ENCODE assay signal across 1 fruit fly cellular context in the genomic region with DNA sequence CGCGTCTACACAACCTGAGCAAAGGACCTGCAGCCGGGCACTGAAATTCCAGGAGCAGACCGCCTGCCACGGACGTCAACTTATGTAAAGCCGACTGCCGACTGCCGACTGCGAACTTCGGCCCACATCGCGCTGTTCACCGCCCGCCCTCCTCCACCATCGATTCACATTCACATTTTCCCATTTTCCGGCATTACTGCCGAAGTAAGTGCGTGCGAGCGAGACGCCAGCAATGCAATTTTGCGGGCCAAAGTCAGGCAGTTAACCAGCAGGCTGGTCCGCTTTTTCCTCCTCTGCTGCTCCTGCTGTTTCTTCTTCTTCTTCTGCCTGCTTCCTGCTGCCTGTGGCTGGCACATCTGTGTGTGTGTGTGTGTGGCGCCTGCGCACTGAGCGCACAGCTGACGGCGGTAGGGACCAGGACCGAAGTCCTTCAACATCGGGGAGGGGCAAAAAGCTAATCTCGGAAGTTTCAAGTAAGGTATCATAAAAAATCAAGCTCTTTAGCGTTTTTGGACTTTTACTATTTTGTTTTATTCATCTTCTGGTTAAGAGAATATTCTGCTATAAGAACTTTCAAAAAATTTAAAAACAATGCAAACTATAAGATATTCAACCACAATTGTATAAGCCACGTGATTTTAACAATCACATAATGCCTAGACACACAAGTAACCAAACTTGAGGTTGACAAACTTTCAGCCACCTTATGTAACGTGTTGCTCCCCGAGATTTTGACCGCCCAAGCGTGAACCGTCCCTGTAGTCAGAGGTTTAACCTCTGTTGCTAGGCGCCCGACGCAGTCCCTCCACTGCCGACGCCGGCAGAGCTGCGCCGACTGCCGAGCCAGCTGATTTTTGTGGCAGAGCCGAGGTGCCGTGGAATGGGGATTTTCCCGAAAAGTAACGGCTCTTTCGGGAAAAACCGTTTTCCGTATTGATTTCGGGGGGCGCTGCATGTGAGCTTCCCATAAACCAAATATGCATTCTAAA.
TF ChIP-seq lines count a peak whose summit lies in the region.

No protein-coding gene starts in this region.

TF ChIP-seq in whole organism, embryonic, 481 proteins besides CTCF, POLR2A, EP300 and RAD21 (continued from another document and continues in another):
- TF ChIP-seq E2f2 (GFP tag; IDR thresholded peaks at IDR 0.05; lab: Robert Waterston, UW) (no peak), ATbp (GFP tag; optimal IDR thresholded peaks at IDR 0.05; lab: Kevin White, UChicago) (no peak), CG10462 (GFP tag; optimal IDR thresholded peaks at IDR 0.05; lab: Kevin White, UChicago) (peak; percentile 10), p53 (GFP tag; optimal IDR thresholded peaks at IDR 0.05; lab: Kevin White, UChicago) (no peak), lmd (GFP tag; IDR thresholded peaks at IDR 0.05; lab: Robert Waterston, UW) (peak; percentile 57), dmrt99B (tag; optimal IDR thresholded peaks at IDR 0.05; lab: Kevin White, UChicago) (peak; percentile 57), aop (GFP tag; IDR thresholded peaks at IDR 0.05; lab: Robert Waterston, UW) (no peak), CG6272 (GFP tag; IDR thresholded peaks at IDR 0.05; lab: Robert Waterston, UW) (no peak), CG6765 (GFP tag; optimal IDR thresholded peaks at IDR 0.05; lab: Kevin White, UChicago) (peak; percentile 21), HmgZ (tag; optimal IDR thresholded peaks at IDR 0.05; lab: Kevin White, UChicago) (peak; percentile 21), h (optimal IDR thresholded peaks at IDR 0.05; lab: Kevin White, UChicago) (no peak), CG10267 (tag; optimal IDR thresholded peaks at IDR 0.05; lab: Kevin White, UChicago) (peak; percentile 15), luna (GFP tag; optimal IDR thresholded peaks at IDR 0.05; lab: Kevin White, UChicago) (peak; percentile 23), tap (tag; optimal IDR thresholded peaks at IDR 0.05; lab: Kevin White, UChicago) (no peak), dpn (GFP tag; optimal IDR thresholded peaks at IDR 0.05; lab: Kevin White, UChicago) (peak; percentile 36 to 58), jumu (GFP tag; optimal IDR thresholded peaks at IDR 0.05; lab: Kevin White, UChicago) (peak; percentile 37), Asciz (GFP tag; optimal IDR thresholded peaks at IDR 0.05; lab: Kevin White, UChicago) (no peak), Nf-YA (GFP tag; IDR thresholded peaks at IDR 0.05; lab: Robert Waterston, UW) (no peak), insv (GFP tag; optimal IDR thresholded peaks at IDR 0.05; lab: Kevin White, UChicago) (no peak), usp (GFP tag; optimal IDR thresholded peaks at IDR 0.05; lab: Kevin White, UChicago) (no peak), lola (GFP tag; optimal IDR thresholded peaks at IDR 0.05; lab: Kevin White, UChicago) (peak in 1 of 3 experiments; percentile 66), CG30403 (GFP tag; optimal IDR thresholded peaks at IDR 0.05; lab: Kevin White, UChicago) (peak; percentile 77), CG10654 (GFP tag; optimal IDR thresholded peaks at IDR 0.05; lab: Kevin White, UChicago) (peak; percentile 15), lov (optimal IDR thresholded peaks at IDR 0.05; lab: Kevin White, UChicago) (no peak), lov (GFP tag; IDR thresholded peaks at IDR 0.05; lab: Robert Waterston, UW) (0 out of 3 replicates have a peak, but pooled peaks have one; percentile 36), ftz-f1 (GFP tag; optimal IDR thresholded peaks at IDR 0.05; lab: Kevin White, UChicago) (no peak), CG7839 (tag; optimal IDR thresholded peaks at IDR 0.05; lab: Kevin White, UChicago) (peak; percentile 68), sob (GFP tag; IDR thresholded peaks at IDR 0.05; lab: Robert Waterston, UW) (peak; percentile 59), CG10543 (GFP tag; optimal IDR thresholded peaks at IDR 0.05; lab: Kevin White, UChicago) (peak; percentile 20), CG8944 (GFP tag; optimal IDR thresholded peaks at IDR 0.05; lab: Kevin White, UChicago) (peak; percentile 50), CG32767 (GFP tag; IDR thresholded peaks at IDR 0.05; lab: Robert Waterston, UW) (no peak), ac (GFP tag; optimal IDR thresholded peaks at IDR 0.05; lab: Kevin White, UChicago) (no peak), HLH4C (GFP tag; IDR thresholded peaks at IDR 0.05; lab: Robert Waterston, UW; ENCODE audit: partially characterized antibody) (no peak), Ets97D (GFP tag; optimal IDR thresholded peaks at IDR 0.05; lab: Kevin White, UChicago) (no peak), CrebB (tag; optimal IDR thresholded peaks at IDR 0.05; lab: Kevin White, UChicago) (no peak), seq (GFP tag; IDR thresholded peaks at IDR 0.05; lab: Robert Waterston, UW) (no peak), odd (GFP tag; optimal IDR thresholded peaks at IDR 0.05; lab: Kevin White, UChicago) (no peak), CG15696 (tag; optimal IDR thresholded peaks at IDR 0.05; lab: Kevin White, UChicago) (peak; percentile 73), kay (GFP tag; optimal IDR thresholded peaks at IDR 0.05; lab: Kevin White, UChicago) (peak; percentile 30), CG5953 (GFP tag; IDR thresholded peaks at IDR 0.05; lab: Robert Waterston, UW) (no peak), Eip74EF (GFP tag; optimal IDR thresholded peaks at IDR 0.05; lab: Kevin White, UChicago) (no peak), CG2712 (tag; optimal IDR thresholded peaks at IDR 0.05; lab: Kevin White, UChicago) (peak; percentile 63), Med (GFP tag; lab: Kevin White, UChicago) (peak; percentile 92), Adf1 (GFP tag; IDR thresholded peaks at IDR 0.05; lab: Robert Waterston, UW) (peak; percentile 81), CG2199 (GFP tag; IDR thresholded peaks at IDR 0.05; lab: Robert Waterston, UW) (no peak), CG4360 (GFP tag; IDR thresholded peaks at IDR 0.05; lab: Robert Waterston, UW) (no peak), CG1792 (GFP tag; optimal IDR thresholded peaks at IDR 0.05; lab: Kevin White, UChicago) (peak; percentile 23), Antp (GFP tag; optimal IDR thresholded peaks at IDR 0.05; lab: Kevin White, UChicago) (peak; percentile 57), Abd-B (GFP tag; optimal IDR thresholded peaks at IDR 0.05; lab: Kevin White, UChicago) (peak; percentile 38), hb (GFP tag; IDR thresholded peaks at IDR 0.05; lab: Robert Waterston, UW; ENCODE audit: partially characterized antibody) (no peak), CG6689 (GFP tag; IDR thresholded peaks at IDR 0.05; lab: Robert Waterston, UW) (peak; percentile 34; the same call in 1 of the 2 replicates), CG10274 (GFP tag; optimal IDR thresholded peaks at IDR 0.05; lab: Kevin White, UChicago) (no peak), sug (tag; optimal IDR thresholded peaks at IDR 0.05; lab: Kevin White, UChicago) (peak; percentile 52), gem (tag; optimal IDR thresholded peaks at IDR 0.05; lab: Kevin White, UChicago) (peak; percentile 70), Hand (GFP tag; optimal IDR thresholded peaks at IDR 0.05; lab: Kevin White, UChicago) (peak; percentile 12), CG43689 (GFP tag; IDR thresholded peaks at IDR 0.05; lab: Robert Waterston, UW) (no peak), HLH3B (GFP tag; IDR thresholded peaks at IDR 0.05; lab: Robert Waterston, UW) (no peak), CG7987 (GFP tag; optimal IDR thresholded peaks at IDR 0.05; lab: Kevin White, UChicago) (no peak), croc (GFP tag; conservative IDR thresholded peaks at IDR 0.05; lab: Robert Waterston, UW) (no peak), sima (GFP tag; optimal IDR thresholded peaks at IDR 0.05; lab: Kevin White, UChicago) (peak; percentile 11), BtbVII (GFP tag; optimal IDR thresholded peaks at IDR 0.05; lab: Kevin White, UChicago) (no peak), MBD-R2 (GFP tag; IDR thresholded peaks at IDR 0.05; lab: Robert Waterston, UW) (no peak), ara (GFP tag; IDR thresholded peaks at IDR 0.05; lab: Robert Waterston, UW) (no peak), CG3726 (GFP tag; IDR thresholded peaks at IDR 0.05; lab: Robert Waterston, UW) (no peak), CG7786 (GFP tag; optimal IDR thresholded peaks at IDR 0.05; lab: Kevin White, UChicago) (peak; percentile 76), bab2 (GFP tag; optimal IDR thresholded peaks at IDR 0.05; lab: Kevin White, UChicago) (peak; percentile 42), gcm2 (GFP tag; optimal IDR thresholded peaks at IDR 0.05; lab: Kevin White, UChicago) (no peak), NK7.1 (GFP tag; optimal IDR thresholded peaks at IDR 0.05; lab: Kevin White, UChicago) (no peak), CG18262 (tag; optimal IDR thresholded peaks at IDR 0.05; lab: Kevin White, UChicago) (peak; percentile 69), ro (GFP tag; IDR thresholded peaks at IDR 0.05; lab: Robert Waterston, UW) (no peak), Sry-β (GFP tag; optimal IDR thresholded peaks at IDR 0.05; lab: Kevin White, UChicago) (no peak), H2.0 (GFP tag; IDR thresholded peaks at IDR 0.05; lab: Robert Waterston, UW) (no peak), CG12219 (GFP tag; optimal IDR thresholded peaks at IDR 0.05; lab: Kevin White, UChicago) (no peak), CG3847 (GFP tag; IDR thresholded peaks at IDR 0.05; lab: Robert Waterston, UW) (no peak), CG18476 (GFP tag; optimal IDR thresholded peaks at IDR 0.05; lab: Kevin White, UChicago) (peak; percentile 32), CG11560 (tag; IDR thresholded peaks at IDR 0.05; lab: Robert Waterston, UW) (no peak), Dad (GFP tag; optimal IDR thresholded peaks at IDR 0.05; lab: Kevin White, UChicago) (peak; percentile 5), H15 (GFP tag; IDR thresholded peaks at IDR 0.05; lab: Robert Waterston, UW) (no peak), ab (GFP tag; optimal IDR thresholded peaks at IDR 0.05; lab: Kevin White, UChicago) (no peak), ham (GFP tag; IDR thresholded peaks at IDR 0.05; lab: Robert Waterston, UW) (no peak), C15 (GFP tag; IDR thresholded peaks at IDR 0.05; lab: Robert Waterston, UW) (no peak), caup (GFP tag; optimal IDR thresholded peaks at IDR 0.05; lab: Kevin White, UChicago; ENCODE audit: severe bottlenecking) (peak; percentile 63), CG33213 (GFP tag; optimal IDR thresholded peaks at IDR 0.05; lab: Kevin White, UChicago) (no peak), ems (GFP tag; optimal IDR thresholded peaks at IDR 0.05; lab: Kevin White, UChicago) (peak; percentile 18), GATAe (GFP tag; conservative IDR thresholded peaks at IDR 0.05; lab: Robert Waterston, UW) (no peak), CG3407 (GFP tag; optimal IDR thresholded peaks at IDR 0.05; lab: Kevin White, UChicago) (no peak), CG14860 (GFP tag; IDR thresholded peaks at IDR 0.05; lab: Robert Waterston, UW; ENCODE audit: partially characterized antibody) (no peak), CG9932 (GFP tag; IDR thresholded peaks at IDR 0.05; lab: Robert Waterston, UW) (peak; percentile 53), CG4730 (GFP tag; IDR thresholded peaks at IDR 0.05; lab: Robert Waterston, UW) (no peak), ken (GFP tag; IDR thresholded peaks at IDR 0.05; lab: Robert Waterston, UW) (no peak; the same call in 2 of the 3 replicates), Chrac-16 (GFP tag; optimal IDR thresholded peaks at IDR 0.05; lab: Kevin White, UChicago) (peak; percentile 40), jigr1 (GFP tag; IDR thresholded peaks at IDR 0.05; lab: Robert Waterston, UW) (no peak), mld (GFP tag; IDR thresholded peaks at IDR 0.05; lab: Robert Waterston, UW; ENCODE audit: partially characterized antibody) (no peak), cas (GFP tag; IDR thresholded peaks at IDR 0.05; lab: Robert Waterston, UW) (no peak), gfzf (GFP tag; optimal IDR thresholded peaks at IDR 0.05; lab: Kevin White, UChicago) (no peak), CG6854 (GFP tag; optimal IDR thresholded peaks at IDR 0.05; lab: Kevin White, UChicago) (no peak), sens-2 (GFP tag; IDR thresholded peaks at IDR 0.05; lab: Robert Waterston, UW) (no peak), HLHmδ (GFP tag; optimal IDR thresholded peaks at IDR 0.05; lab: Kevin White, UChicago) (no peak), twi (tag; optimal IDR thresholded peaks at IDR 0.05; lab: Kevin White, UChicago) (peak; percentile 14), gt (GFP tag; IDR thresholded peaks at IDR 0.05; lab: Robert Waterston, UW) (no peak), ind (GFP tag; optimal IDR thresholded peaks at IDR 0.05; lab: Kevin White, UChicago) (peak; percentile 48), CG6254 (GFP tag; optimal IDR thresholded peaks at IDR 0.05; lab: Kevin White, UChicago) (no peak), CG31441 (GFP tag; IDR thresholded peaks at IDR 0.05; lab: Robert Waterston, UW) (peak; percentile 44; the same call in 1 of the 2 replicates), ssp (GFP tag; IDR thresholded peaks at IDR 0.05; lab: Robert Waterston, UW) (no peak), ap (GFP tag; IDR thresholded peaks at IDR 0.05; lab: Robert Waterston, UW) (no peak), Oaz (GFP tag; IDR thresholded peaks at IDR 0.05; lab: Robert Waterston, UW) (no peak), HLH54F (GFP tag; optimal IDR thresholded peaks at IDR 0.05; lab: Kevin White, UChicago) (peak; percentile 41), bbx (GFP tag; IDR thresholded peaks at IDR 0.05; lab: Robert Waterston, UW; ENCODE audit: partially characterized antibody) (0 out of 2 replicates have a peak, but pooled peaks have one; percentile 38), Dek (tag; optimal IDR thresholded peaks at IDR 0.05; lab: Kevin White, UChicago) (no peak), fd64A (GFP tag; optimal IDR thresholded peaks at IDR 0.05; lab: Kevin White, UChicago) (no peak), lab (GFP tag; optimal IDR thresholded peaks at IDR 0.05; lab: Kevin White, UChicago) (peak; percentile 53), zfh2 (GFP tag; optimal IDR thresholded peaks at IDR 0.05; lab: Kevin White, UChicago) (peak; percentile 51), Trl (optimal IDR thresholded peaks at IDR 0.05; lab: Kevin White, UChicago) (no peak), Trl (GFP tag; optimal IDR thresholded peaks at IDR 0.05; lab: Kevin White, UChicago) (peak; percentile 33), CG34224 (GFP tag; IDR thresholded peaks at IDR 0.05; lab: Robert Waterston, UW; ENCODE audit: partially characterized antibody) (no peak), Poxn (GFP tag; IDR thresholded peaks at IDR 0.05; lab: Robert Waterston, UW) (no peak), B-H2 (GFP tag; optimal IDR thresholded peaks at IDR 0.05; lab: Kevin White, UChicago) (peak; percentile 21), Elba2 (GFP tag; optimal IDR thresholded peaks at IDR 0.05; lab: Kevin White, UChicago) (no peak), CG6654 (GFP tag; optimal IDR thresholded peaks at IDR 0.05; lab: Kevin White, UChicago) (no peak), CG4424 (GFP tag; optimal IDR thresholded peaks at IDR 0.05; lab: Kevin White, UChicago) (peak; percentile 40), Hr78 (GFP tag; optimal IDR thresholded peaks at IDR 0.05; lab: Kevin White, UChicago) (peak in 1 of 2 experiments; percentile 35), slp2 (GFP tag; optimal IDR thresholded peaks at IDR 0.05; lab: Kevin White, UChicago) (peak; percentile 1), fd3F (GFP tag; optimal IDR thresholded peaks at IDR 0.05; lab: Kevin White, UChicago) (no peak)
